Worm (Caenorhabditis elegans): ENCODE measurements around the gene unc-60.

- no peak for TF ChIP-seq dao-5 (tag; optimal IDR thresholded peaks at IDR 0.05)
- no peak for TF ChIP-seq W03F9.2 (tag; optimal IDR thresholded peaks at IDR 0.05)
Observed at ce11 chrV:1511537-1511936, 36.7 kb downstream of the unc-60 start, which contains the start of gene nhr-260.
